Worm (Caenorhabditis elegans) whole organism, L1 larva: ENCODE measurements around the gene taf-8.

Experiments used
- C16A3.4 ChIP-seq: fragments of 150-350 bp; optimal IDR thresholded peaks from 2 replicates; lab custom pipeline; 2014; ENCODE audit warnings: missing biosample characterization, missing genetic modification characterization
- C34B4.2 ChIP-seq: sonication (generic microtip); optimal IDR thresholded peaks from 2 replicates; lab custom pipeline; 2017; ENCODE audit warnings: mild to moderate bottlenecking, missing genetic modification characterization, missing compliant biosample characterization
- F16B12.6 ChIP-seq: fragments of 150-350 bp; optimal IDR thresholded peaks from 2 replicates; lab custom pipeline; 2014; ENCODE audit warnings: missing biosample characterization, missing genetic modification characterization
- Y116A8C.19 ChIP-seq: sonication (generic microtip); optimal IDR thresholded peaks from 2 replicates; lab custom pipeline; 2016; ENCODE audit warnings: missing compliant biosample characterization, missing genetic modification characterization, borderline replicate concordance
- aha-1 ChIP-seq: fragments of 150-350 bp; optimal IDR thresholded peaks from 2 replicates; lab custom pipeline; 2014; ENCODE audit warnings: missing biosample characterization, missing genetic modification characterization
- aly-2 ChIP-seq: fragments of 150-350 bp; optimal IDR thresholded peaks from 2 replicates; lab custom pipeline; 2014; ENCODE audit warnings: missing biosample characterization, missing genetic modification characterization
- blmp-1 ChIP-seq: fragments of 150-350 bp; optimal IDR thresholded peaks from 2 replicates; lab custom pipeline; 2014; ENCODE audit warnings: missing biosample characterization, missing genetic modification characterization
- ceh-63 ChIP-seq: fragments of 200-800 bp; sonication (Bioruptor generic); optimal IDR thresholded peaks from 2 replicates; lab custom pipeline; 2018; ENCODE audit warnings: mild to moderate bottlenecking, missing genetic modification characterization, missing compliant biosample characterization
- ceh-88 ChIP-seq: fragments of 200-800 bp; sonication (Bioruptor generic); IDR thresholded peaks from 2 replicates; pipeline ENCODE4 v1.3.6; 2022; ENCODE audit warnings: missing genetic modification characterization, missing compliant biosample characterization
- dpl-1 ChIP-seq, 3 experiments: fragments of 150-350 bp in 2 of 3; sonication (generic microtip) in 1 of 3; optimal IDR thresholded peaks; 2 replicates each; lab custom pipeline; 2014 to 2017; ENCODE audit warnings: missing biosample characterization in 3 of 3, missing genetic modification characterization in 3 of 3, missing genetic modification reagents in 3 of 3
- efl-1 ChIP-seq, 4 experiments: fragments of 150-350 bp; optimal IDR thresholded peaks in 3 of 4; peaks in 1 of 4; 1 replicate in 1 of 4; 2 replicates in 3 of 4; lab custom pipeline; 2014; ENCODE audit warnings: missing biosample characterization in 2 of 4, missing genetic modification characterization in 2 of 4, missing genetic modification reagents in 2 of 4
- efl-3 ChIP-seq: fragments of 200-800 bp; sonication (Bioruptor generic); optimal IDR thresholded peaks from 2 replicates; lab custom pipeline; 2018; ENCODE audit warnings: mild to moderate bottlenecking, missing genetic modification characterization, missing compliant biosample characterization
- elt-3 ChIP-seq, 6 experiments: fragments of 150-350 bp in 1 of 6; sonication (generic microtip); optimal IDR thresholded peaks; 2 replicates each; lab custom pipeline; 2017 to 2018; ENCODE audit warnings: missing biosample characterization in 6 of 6, missing genetic modification characterization in 6 of 6, inconsistent platforms in 1 of 6
- ets-5 ChIP-seq: fragments of 200-800 bp; sonication (Bioruptor generic); IDR thresholded peaks from 2 replicates; pipeline ENCODE4 v1.3.6; 2022; ENCODE audit warnings: missing genetic modification characterization, missing compliant biosample characterization
- fkh-8 ChIP-seq: sonication (generic microtip); optimal IDR thresholded peaks from 2 replicates; lab custom pipeline; 2016; ENCODE audit warnings: mild to moderate bottlenecking, missing genetic modification characterization, missing compliant biosample characterization
- fos-1 ChIP-seq: fragments of 150-350 bp; optimal IDR thresholded peaks from 2 replicates; lab custom pipeline; 2014; ENCODE audit warnings: missing biosample characterization, missing genetic modification characterization
- grh-1 ChIP-seq: fragments of 200-800 bp; sonication (Bioruptor generic); IDR thresholded peaks from 2 replicates; pipeline ENCODE4 v1.3.6; 2022; ENCODE audit warnings: missing genetic modification reagents, missing genetic modification characterization, missing compliant biosample characterization
- hpl-2 ChIP-seq: fragments of 150-350 bp; optimal IDR thresholded peaks from 2 replicates; lab custom pipeline; 2014; ENCODE audit warnings: missing biosample characterization, missing genetic modification reagents, missing genetic modification characterization
- lin-14 ChIP-seq: fragments of 200-800 bp; sonication (Bioruptor generic); optimal IDR thresholded peaks from 2 replicates; lab custom pipeline; 2018; ENCODE audit warnings: mild to moderate bottlenecking, missing genetic modification characterization, moderate library complexity, missing compliant biosample characterization
- lin-35 ChIP-seq, 2 experiments: fragments of 150-350 bp; optimal IDR thresholded peaks; 2 replicates each; lab custom pipeline; 2014; ENCODE audit warnings: missing biosample characterization in 2 of 2, missing genetic modification characterization in 2 of 2, missing genetic modification reagents in 2 of 2
- lsy-2 ChIP-seq, 2 experiments: fragments of 150-350 bp; optimal IDR thresholded peaks; 2 replicates each; lab custom pipeline; 2014; ENCODE audit warnings: missing biosample characterization in 2 of 2, missing genetic modification characterization in 2 of 2
- mdl-1 ChIP-seq, 2 experiments: fragments of 150-350 bp; optimal IDR thresholded peaks; 2 replicates each; lab custom pipeline; 2014 to 2017; ENCODE audit warnings: missing biosample characterization in 2 of 2, missing genetic modification characterization in 2 of 2, inconsistent platforms in 1 of 2
- mef-2 ChIP-seq: fragments of 150-350 bp; optimal IDR thresholded peaks from 2 replicates; lab custom pipeline; 2014; ENCODE audit warnings: missing biosample characterization, missing genetic modification characterization
- mep-1 ChIP-seq: fragments of 150-350 bp; optimal IDR thresholded peaks from 2 replicates; lab custom pipeline; 2014; ENCODE audit warnings: missing biosample characterization, missing genetic modification characterization
- nhr-11 ChIP-seq: fragments of 150-350 bp; optimal IDR thresholded peaks from 2 replicates; lab custom pipeline; 2014; ENCODE audit warnings: missing biosample characterization, missing genetic modification characterization
- nhr-12 ChIP-seq: sonication (generic microtip); optimal IDR thresholded peaks from 2 replicates; lab custom pipeline; 2017; ENCODE audit warnings: missing biosample characterization, missing genetic modification characterization
- nhr-20 ChIP-seq: sonication (generic microtip); optimal IDR thresholded peaks from 2 replicates; lab custom pipeline; 2016; ENCODE audit warnings: mild to moderate bottlenecking, missing genetic modification characterization, missing compliant biosample characterization
- nhr-47 ChIP-seq: sonication (generic microtip); optimal IDR thresholded peaks from 2 replicates; lab custom pipeline; 2016; ENCODE audit warnings: mild to moderate bottlenecking, missing genetic modification characterization, moderate library complexity, missing compliant biosample characterization
- nhr-71 ChIP-seq: sonication (generic microtip); optimal IDR thresholded peaks from 2 replicates; lab custom pipeline; 2016; ENCODE audit warnings: mild to moderate bottlenecking, missing genetic modification characterization, moderate library complexity, missing compliant biosample characterization
- nhr-85 ChIP-seq: sonication (generic microtip); peaks from one replicate; lab custom pipeline; 2016; ENCODE audit warnings: missing genetic modification characterization, inconsistent platforms, missing compliant biosample characterization
- pax-3 ChIP-seq: fragments of 200-800 bp; sonication (Bioruptor generic); optimal IDR thresholded peaks from 2 replicates; lab custom pipeline; 2018; ENCODE audit warnings: mild to moderate bottlenecking, missing genetic modification characterization, moderate library complexity, missing compliant biosample characterization
- skn-1 ChIP-seq: fragments of 150-350 bp; optimal IDR thresholded peaks from 2 replicates; lab custom pipeline; 2014; ENCODE audit warnings: missing biosample characterization, missing genetic modification characterization
- sox-4 ChIP-seq: sonication (generic microtip); optimal IDR thresholded peaks from 2 replicates; lab custom pipeline; 2016; ENCODE audit warnings: missing genetic modification characterization, missing compliant biosample characterization
- sup-37 ChIP-seq: fragments of 200-800 bp; sonication (Bioruptor generic); optimal IDR thresholded peaks from 2 replicates; lab custom pipeline; 2018; ENCODE audit warnings: mild to moderate bottlenecking, missing genetic modification characterization, missing compliant biosample characterization
- tbx-2 ChIP-seq: sonication (generic microtip); optimal IDR thresholded peaks from 2 replicates; lab custom pipeline; 2016; ENCODE audit warnings: missing genetic modification characterization, missing compliant biosample characterization
- unc-130 ChIP-seq: fragments of 150-350 bp; optimal IDR thresholded peaks from 2 replicates; lab custom pipeline; 2017; ENCODE audit warnings: missing biosample characterization, missing genetic modification characterization, inconsistent platforms
- unc-86 ChIP-seq: sonication (generic microtip); optimal IDR thresholded peaks from 2 replicates; lab custom pipeline; 2016; ENCODE audit warnings: missing genetic modification characterization, missing compliant biosample characterization
- xbp-1 ChIP-seq: sonication (generic microtip); optimal IDR thresholded peaks from 2 replicates; lab custom pipeline; 2016; ENCODE audit warnings: missing genetic modification characterization, missing compliant biosample characterization
- zag-1 ChIP-seq: fragments of 150-350 bp; optimal IDR thresholded peaks from 2 replicates; lab custom pipeline; 2014; ENCODE audit warnings: missing biosample characterization, missing genetic modification characterization
- zip-4 ChIP-seq: fragments of 200-800 bp; sonication (Bioruptor generic); optimal IDR thresholded peaks from 2 replicates; lab custom pipeline; 2018; ENCODE audit warnings: mild to moderate bottlenecking, missing genetic modification characterization, moderate library complexity, missing compliant biosample characterization

The taf-8 gene

DNA sequence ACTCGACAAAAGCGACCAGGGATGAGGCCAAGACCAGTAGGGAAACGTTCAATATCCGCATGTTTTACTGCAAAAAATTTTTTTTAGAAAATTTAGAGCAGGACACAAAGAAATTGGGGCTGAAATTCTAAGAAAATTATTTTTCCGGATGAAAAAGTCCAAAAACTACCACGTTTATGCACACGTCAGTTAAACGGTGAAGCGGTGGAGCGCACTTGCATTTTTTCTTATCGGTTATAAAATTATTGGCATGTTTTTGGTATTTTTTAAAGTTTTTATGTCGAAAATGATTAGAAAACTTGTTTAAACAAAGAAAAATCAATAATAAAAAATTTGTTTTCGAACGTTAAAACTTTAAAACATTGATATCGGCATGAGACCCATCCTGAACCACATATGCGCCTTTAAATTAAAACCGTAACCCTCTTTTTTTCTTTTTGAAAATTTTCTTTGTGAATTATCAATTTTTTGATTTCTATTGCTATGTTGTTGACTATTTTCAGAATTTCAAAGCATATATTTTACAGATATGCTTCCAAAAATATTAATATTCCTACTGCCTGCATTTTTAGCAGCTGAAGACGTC is 44.9 kb upstream of the taf-8 start, which contains the start of the genes dnj-20 and ZK1307.8:
TSS of gene dnj-20 (minus strand) at position 67 of the 586 bp plus-strand sequence.
TSS of gene ZK1307.8 (plus strand) at position 504 of the 586 bp plus-strand sequence.
- TF ChIP-seq nhr-85 (tag; lab: Kevin White, UChicago): no peak
- TF ChIP-seq lin-14 (GFP tag; lab: Kevin White, UChicago): peak; percentile 19
- TF ChIP-seq skn-1 (tag; lab: Kevin White, UChicago): no peak
- TF ChIP-seq zip-4 (GFP tag; lab: Kevin White, UChicago): no peak
- no peak for TF ChIP-seq unc-130 (tag; lab: Kevin White, UChicago)
- TF ChIP-seq unc-86: no peak
- TF ChIP-seq hpl-2 (GFP tag; lab: Kevin White, UChicago): no peak
- TF ChIP-seq mep-1 (tag; lab: Kevin White, UChicago): peak; percentile 22
- TF ChIP-seq mdl-1 (tag; optimal IDR thresholded peaks at IDR 0.05; lab: Kevin White, UChicago): no peak
- TF ChIP-seq nhr-47 (tag; lab: Kevin White, UChicago): no peak
- peak; percentile 27 for TF ChIP-seq C16A3.4 (tag; lab: Kevin White, UChicago)
- TF ChIP-seq lsy-2 (tag; optimal IDR thresholded peaks at IDR 0.05; lab: Kevin White, UChicago): peak; percentile 14 to 46
- peak in 2 of 3 experiments; percentile 10 to 39 for TF ChIP-seq dpl-1 (GFP tag; optimal IDR thresholded peaks at IDR 0.05; lab: Kevin White, UChicago)
- no peak for TF ChIP-seq nhr-11 (tag; lab: Kevin White, UChicago)
- no peak for TF ChIP-seq ceh-63 (GFP tag; lab: Kevin White, UChicago)
- TF ChIP-seq elt-3 (tag; optimal IDR thresholded peaks at IDR 0.05; lab: Kevin White, UChicago): peak in 1 of 6 experiments; percentile 33
- peak; percentile 3 for TF ChIP-seq nhr-20 (tag; lab: Kevin White, UChicago)
- peak; percentile 22 for TF ChIP-seq blmp-1 (tag; lab: Kevin White, UChicago)
- TF ChIP-seq efl-1 (optimal IDR thresholded peaks at IDR 0.05; lab: Kevin White, UChicago): peak in 1 of 2 experiments; percentile 26
- peak; percentile 9 to 12 for TF ChIP-seq efl-1 (GFP tag; optimal IDR thresholded peaks at IDR 0.05 in 1 of 2; lab: Kevin White, UChicago)
- no peak for TF ChIP-seq Y116A8C.19
- peak in 1 of 2 experiments; percentile 25 for TF ChIP-seq lin-35 (GFP tag; optimal IDR thresholded peaks at IDR 0.05; lab: Kevin White, UChicago)
- no peak for TF ChIP-seq efl-3 (GFP tag; lab: Kevin White, UChicago)
- peak; percentile 98 for TF ChIP-seq xbp-1 (tag; lab: Kevin White, UChicago)
- peak; percentile 6 for TF ChIP-seq nhr-71

DNA sequence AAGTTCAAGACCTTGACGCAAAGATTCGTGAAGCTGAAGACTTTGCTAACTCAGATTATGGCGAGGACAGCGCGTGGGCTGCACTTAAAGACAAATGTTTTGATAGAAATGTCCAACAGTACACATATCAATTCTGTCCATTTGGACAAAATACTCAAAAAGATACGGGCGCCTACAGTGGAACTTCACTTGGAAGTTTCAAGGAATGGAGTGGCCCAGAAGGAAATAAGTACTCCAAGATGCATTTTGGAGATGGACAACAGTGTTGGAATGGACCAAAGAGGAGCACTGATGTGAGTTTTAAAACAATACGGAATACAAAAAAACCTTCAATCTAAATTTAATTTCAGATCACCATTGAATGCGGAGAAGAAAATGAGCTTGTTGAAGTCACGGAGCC is 43.2 kb upstream of the taf-8 start:
- TF ChIP-seq lsy-2 (tag; optimal IDR thresholded peaks at IDR 0.05; lab: Kevin White, UChicago): no peak
- TF ChIP-seq sup-37 (GFP tag; lab: Kevin White, UChicago): no peak
- no peak for TF ChIP-seq fos-1 (tag; lab: Kevin White, UChicago)
- no peak for TF ChIP-seq unc-86
- no peak for TF ChIP-seq nhr-20 (tag; lab: Kevin White, UChicago)
- TF ChIP-seq aly-2 (tag; lab: Kevin White, UChicago): no peak
- no peak for TF ChIP-seq pax-3 (tag; lab: Kevin White, UChicago)
- no peak for TF ChIP-seq ets-5 (GFP tag; lab: Robert Waterston, UW)
- no peak for TF ChIP-seq sox-4 (tag; lab: Kevin White, UChicago)
- TF ChIP-seq mef-2 (tag; lab: Kevin White, UChicago): no peak
- TF ChIP-seq nhr-12 (tag; lab: Kevin White, UChicago): no peak
- no peak for TF ChIP-seq aha-1 (tag; lab: Kevin White, UChicago)
- no peak for TF ChIP-seq ceh-88 (GFP tag; lab: Robert Waterston, UW)
- no peak for TF ChIP-seq lin-35 (GFP tag; optimal IDR thresholded peaks at IDR 0.05; lab: Kevin White, UChicago)

DNA sequence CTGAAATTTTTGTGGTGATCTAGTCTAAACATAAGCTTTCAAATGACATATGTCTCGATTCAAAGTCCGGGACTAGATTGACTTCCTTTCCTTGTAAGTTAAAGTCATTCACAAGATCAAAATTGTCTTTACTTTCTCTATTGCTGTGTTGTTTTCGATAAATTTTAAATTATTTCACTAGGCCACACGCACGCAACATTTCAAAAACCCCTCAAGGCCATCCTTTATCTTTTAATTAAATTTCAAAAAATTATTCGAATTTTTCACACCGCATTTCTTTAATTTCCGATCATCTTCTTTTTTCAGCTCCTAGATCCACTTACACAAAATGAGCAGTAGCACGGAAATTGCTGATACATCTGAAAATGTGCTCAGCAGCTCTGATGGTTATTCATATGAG is 32.8 kb upstream of the taf-8 start, which contains the start of gene ZK1307.7:
TSS of gene ZK1307.7 (plus strand) at position 301 of the 400 bp plus-strand sequence.
- TF ChIP-seq fkh-8 (tag; lab: Kevin White, UChicago) (no peak), tbx-2 (tag; lab: Kevin White, UChicago) (no peak), unc-130 (tag; lab: Kevin White, UChicago) (no peak), Y116A8C.19 (no peak), C34B4.2 (tag; lab: Kevin White, UChicago) (no peak), zag-1 (tag; lab: Kevin White, UChicago) (no peak), grh-1 (GFP tag; lab: Robert Waterston, UW) (no peak), hpl-2 (GFP tag; lab: Kevin White, UChicago) (no peak), F16B12.6 (tag; lab: Kevin White, UChicago) (no peak), unc-86 (no peak), nhr-12 (tag; lab: Kevin White, UChicago) (no peak)
